Worm (Caenorhabditis elegans) whole organism, dauer: ENCODE data around the gene F10E9.1.

Experiments used
- unc-62 ChIP-seq: sonication (generic microtip); optimal IDR thresholded peaks from 2 replicates; lab custom pipeline; 2017; ENCODE audit warnings: missing biosample characterization, missing genetic modification reagents, missing genetic modification characterization

The F10E9.1 gene

ce11 chrIII:8322645-8323213 is at the start of gene F10E9.1:
Gene F10E9.1, plus strand, starts transcription at chrIII:8323163.
- no peak for TF ChIP-seq unc-62 (GFP tag; lab: Kevin White, UChicago)

ce11 chrIII:8275871-8276270 is 47.1 kb upstream of the F10E9.1 start, which contains the start of gene clec-160:
Gene clec-160, minus strand, starts transcription at chrIII:8275971.
- no peak for TF ChIP-seq unc-62 (GFP tag; lab: Kevin White, UChicago)

- TF ChIP-seq unc-62 (GFP tag; lab: Kevin White, UChicago) = no peak
Observed at ce11 chrIII:8278801-8279200, 44.2 kb upstream of the F10E9.1 start, which contains the start of gene mig-10. Gene mig-10, plus strand, starts transcription at chrIII:8279101.

ce11 chrIII:8279567-8279966 is 43.4 kb upstream of the F10E9.1 start:
- no peak for TF ChIP-seq unc-62 (GFP tag; lab: Kevin White, UChicago)

ce11 chrIII:8280352-8280751 is 42.6 kb upstream of the F10E9.1 start:
- TF ChIP-seq unc-62 (GFP tag; lab: Kevin White, UChicago) = no peak

- no peak for TF ChIP-seq unc-62 (GFP tag; lab: Kevin White, UChicago)
Observed at ce11 chrIII:8281310-8281709, 41.7 kb upstream of the F10E9.1 start.

- no peak for TF ChIP-seq unc-62 (GFP tag; lab: Kevin White, UChicago)
Observed at ce11 chrIII:8283525-8283924, 39.4 kb upstream of the F10E9.1 start.

ce11 chrIII:8286003-8286402 is 37.0 kb upstream of the F10E9.1 start:
- no peak for TF ChIP-seq unc-62 (GFP tag; lab: Kevin White, UChicago)

ce11 chrIII:8286824-8287223 is 36.1 kb upstream of the F10E9.1 start:
- TF ChIP-seq unc-62 (GFP tag; lab: Kevin White, UChicago) = no peak

- TF ChIP-seq unc-62 (GFP tag; lab: Kevin White, UChicago) = no peak
Observed at ce11 chrIII:8287519-8287918, 35.4 kb upstream of the F10E9.1 start.

- no peak for TF ChIP-seq unc-62 (GFP tag; lab: Kevin White, UChicago)
Observed at ce11 chrIII:8289181-8289580, 33.8 kb upstream of the F10E9.1 start.

- TF ChIP-seq unc-62 (GFP tag; lab: Kevin White, UChicago) = no peak
Observed at ce11 chrIII:8291268-8292032, 31.5 kb upstream of the F10E9.1 start.

ce11 chrIII:8293260-8293659 is 29.7 kb upstream of the F10E9.1 start:
- no peak for TF ChIP-seq unc-62 (GFP tag; lab: Kevin White, UChicago)

ce11 chrIII:8298216-8298920 is 24.6 kb upstream of the F10E9.1 start:
- TF ChIP-seq unc-62 (GFP tag; lab: Kevin White, UChicago) = no peak

- TF ChIP-seq unc-62 (GFP tag; lab: Kevin White, UChicago) = no peak
Observed at ce11 chrIII:8299078-8299587, 23.8 kb upstream of the F10E9.1 start.

ce11 chrIII:8299734-8300133 is 23.2 kb upstream of the F10E9.1 start:
- no peak for TF ChIP-seq unc-62 (GFP tag; lab: Kevin White, UChicago)
